Fruit fly (Drosophila melanogaster): Measurements from ENCODE around the gene Dref.

Gene Dref

DNA sequence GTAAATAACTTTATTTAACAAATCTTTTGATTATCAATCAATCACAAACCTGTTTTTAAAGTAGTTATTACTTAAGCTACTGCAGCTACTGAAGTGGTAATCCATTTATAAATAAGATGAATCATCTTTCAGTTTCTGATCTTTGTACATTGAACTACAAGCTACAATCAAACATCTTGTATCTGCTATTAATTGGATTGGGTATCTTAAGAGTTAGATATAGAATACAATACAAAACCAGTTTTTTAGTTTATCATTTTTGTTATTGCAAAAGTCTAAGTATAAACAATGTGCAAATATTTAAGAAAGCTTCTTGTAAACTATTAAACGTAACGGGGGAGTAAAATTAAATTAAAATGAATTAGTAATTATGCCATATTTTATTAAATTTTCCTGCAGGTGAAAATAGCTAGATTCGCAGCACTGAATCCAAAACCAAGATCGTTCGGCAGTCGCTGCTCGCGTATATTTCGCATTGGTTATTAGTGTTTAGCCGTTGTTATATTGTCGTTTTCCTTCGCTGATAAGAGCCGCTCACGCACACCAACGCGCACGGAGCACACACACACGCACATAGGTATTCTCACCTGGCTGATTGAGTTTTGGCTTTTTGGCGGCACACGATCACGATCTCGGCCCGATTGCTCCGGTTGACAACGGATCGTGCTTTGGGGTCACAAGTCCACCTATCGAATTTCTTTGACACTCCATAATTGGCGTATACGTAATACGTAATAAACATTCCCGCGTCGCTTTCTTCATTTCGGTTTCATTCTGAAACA is 19.1 kb downstream of the Dref start (continued):
- TF ChIP-seq luna (GFP tag; optimal IDR thresholded peaks at IDR 0.05), result no peak
- TF ChIP-seq dmrt11E (tag; optimal IDR thresholded peaks at IDR 0.05), result no peak
- TF ChIP-seq hb (GFP tag; IDR thresholded peaks at IDR 0.05; ENCODE audit: partially characterized antibody), result no peak
- no peak for TF ChIP-seq chm (GFP tag; IDR thresholded peaks at IDR 0.05)
- TF ChIP-seq CG8944 (GFP tag; optimal IDR thresholded peaks at IDR 0.05), result no peak
- no peak for TF ChIP-seq C15 (GFP tag; IDR thresholded peaks at IDR 0.05)
- no peak for TF ChIP-seq E2f1 (GFP tag; IDR thresholded peaks at IDR 0.05)
- TF ChIP-seq shn (GFP tag; optimal IDR thresholded peaks at IDR 0.05), result no peak
- TF ChIP-seq CG4404 (GFP tag; IDR thresholded peaks at IDR 0.05), result no peak
- no peak for TF ChIP-seq D19B (GFP tag; optimal IDR thresholded peaks at IDR 0.05)
- TF ChIP-seq MBD-R2 (GFP tag; IDR thresholded peaks at IDR 0.05), result peak; percentile 15; the same call in 1 of the 2 replicates
- no peak for TF ChIP-seq CG11085 (GFP tag; IDR thresholded peaks at IDR 0.05)
- no peak for TF ChIP-seq zfh2 (GFP tag; optimal IDR thresholded peaks at IDR 0.05)
- TF ChIP-seq pita (GFP tag; optimal IDR thresholded peaks at IDR 0.05), result no peak
- no peak for TF ChIP-seq CG17912 (GFP tag; optimal IDR thresholded peaks at IDR 0.05)
- no peak for TF ChIP-seq Poxn (GFP tag; IDR thresholded peaks at IDR 0.05)
- TF ChIP-seq sens (GFP tag), result peak; percentile 17
- no peak for TF ChIP-seq Sox100B (GFP tag; optimal IDR thresholded peaks at IDR 0.05)
- TF ChIP-seq al (GFP tag; IDR thresholded peaks at IDR 0.05), result no peak
- no peak for TF ChIP-seq CG18011 (GFP tag; optimal IDR thresholded peaks at IDR 0.05)
- TF ChIP-seq Stat92E (GFP tag; optimal IDR thresholded peaks at IDR 0.05), result no peak
- peak; percentile 4 for TF ChIP-seq nom (GFP tag; optimal IDR thresholded peaks at IDR 0.05)
- no peak for TF ChIP-seq CG30431 (GFP tag; optimal IDR thresholded peaks at IDR 0.05)
- no peak for TF ChIP-seq ara (GFP tag; IDR thresholded peaks at IDR 0.05)
- TF ChIP-seq br (optimal IDR thresholded peaks at IDR 0.05), result no peak
- TF ChIP-seq bcd (GFP tag; optimal IDR thresholded peaks at IDR 0.05), result no peak
- TF ChIP-seq Mad (GFP tag; optimal IDR thresholded peaks at IDR 0.05), result no peak
- TF ChIP-seq unpg (GFP tag; optimal IDR thresholded peaks at IDR 0.05), result no peak
- TF ChIP-seq chn (GFP tag; optimal IDR thresholded peaks at IDR 0.05), result no peak
- TF ChIP-seq B-H2 (GFP tag; optimal IDR thresholded peaks at IDR 0.05), result peak; percentile 39
- TF ChIP-seq ftz-f1 (GFP tag; optimal IDR thresholded peaks at IDR 0.05), result no peak
- TF ChIP-seq aop (GFP tag; IDR thresholded peaks at IDR 0.05), result no peak
- no peak for TF ChIP-seq Spps (tag; optimal IDR thresholded peaks at IDR 0.05)
- no peak for TF ChIP-seq eyg (GFP tag; optimal IDR thresholded peaks at IDR 0.05)
- no peak for TF ChIP-seq lilli (GFP tag; optimal IDR thresholded peaks at IDR 0.05)
- no peak for TF ChIP-seq lov (optimal IDR thresholded peaks at IDR 0.05)
- no peak for TF ChIP-seq lov (GFP tag; IDR thresholded peaks at IDR 0.05)
- peak; percentile 30; the same call in 1 of the 2 replicates for TF ChIP-seq CG14441 (GFP tag; IDR thresholded peaks at IDR 0.05)
- TF ChIP-seq stwl (tag; optimal IDR thresholded peaks at IDR 0.05), result no peak
- peak; percentile 67 for TF ChIP-seq corto (GFP tag; optimal IDR thresholded peaks at IDR 0.05)
- peak; percentile 68 for TF ChIP-seq cg (GFP tag; optimal IDR thresholded peaks at IDR 0.05)
- no peak for TF ChIP-seq CG15479 (GFP tag; optimal IDR thresholded peaks at IDR 0.05)
- no peak; the same call in 1 of the 2 replicates for TF ChIP-seq CG13287 (GFP tag; IDR thresholded peaks at IDR 0.05; ENCODE audit: partially characterized antibody)
- TF ChIP-seq CG2712 (tag; optimal IDR thresholded peaks at IDR 0.05), result no peak
- TF ChIP-seq CG9876 (GFP tag; optimal IDR thresholded peaks at IDR 0.05), result no peak
- peak; percentile 12 for TF ChIP-seq CG7556 (GFP tag; optimal IDR thresholded peaks at IDR 0.05)
- TF ChIP-seq CG7372 (GFP tag; IDR thresholded peaks at IDR 0.05), result no peak
- no peak for TF ChIP-seq toy (GFP tag; IDR thresholded peaks at IDR 0.05)
- TF ChIP-seq Hr51 (GFP tag; optimal IDR thresholded peaks at IDR 0.05), result no peak
- no peak for TF ChIP-seq Dfd (GFP tag; optimal IDR thresholded peaks at IDR 0.05)
- TF ChIP-seq CG43689 (GFP tag; IDR thresholded peaks at IDR 0.05), result no peak

Data from whole organism, embryonic.